Fruit fly (Drosophila melanogaster) whole organism, embryonic: ENCODE measurements around the gene usp.
A peak's percentile ranks its signal among the peaks of the same experiment; 100 is the strongest.

Experiments
- Adf1 ChIP-seq: fragments of 200-800 bp; sonication (Bioruptor generic); IDR thresholded peaks from 2 replicates; pipeline ENCODE4 v1.3.6; 2022; ENCODE audit warnings: missing biosample characterization, missing genetic modification characterization
- C15 ChIP-seq: fragments of 200-800 bp; sonication (Bioruptor generic); IDR thresholded peaks from 3 replicates; pipeline ENCODE4 v1.3.6; 2022; ENCODE audit warnings: missing biosample characterization, missing genetic modification characterization
- CG14441 ChIP-seq: fragments of 200-800 bp; sonication (Bioruptor generic); IDR thresholded peaks from 2 replicates; pipeline ENCODE4 v1.3.6; 2022; ENCODE audit warnings: missing biosample characterization, missing genetic modification characterization
- CG14965 ChIP-seq: fragments of 200-800 bp; sonication (Bioruptor generic); optimal IDR thresholded peaks from 2 replicates; lab custom pipeline; 2016; ENCODE audit warnings: missing biosample characterization, missing genetic modification characterization, borderline replicate concordance
- CG16863 ChIP-seq: fragments of 200-800 bp; sonication (Bioruptor generic); optimal IDR thresholded peaks from 3 replicates; lab custom pipeline; 2016; ENCODE audit warnings: missing biosample characterization, missing genetic modification characterization
- CG17385 ChIP-seq: fragments of 200-800 bp; sonication (Bioruptor generic); optimal IDR thresholded peaks from 3 replicates; lab custom pipeline; 2018; ENCODE audit warnings: missing biosample characterization, mild to moderate bottlenecking, missing genetic modification characterization
- CG17829 ChIP-seq: fragments of 200-800 bp; optimal IDR thresholded peaks from 2 replicates; lab custom pipeline; 2019; ENCODE audit warnings: missing biosample characterization, mild to moderate bottlenecking, missing genetic modification characterization, moderate library complexity
- CG2202 ChIP-seq: fragments of 200-800 bp; sonication (Bioruptor generic); optimal IDR thresholded peaks from 2 replicates; lab custom pipeline; 2018; ENCODE audit warnings: missing biosample characterization, mild to moderate bottlenecking, missing genetic modification characterization
- CG31365 ChIP-seq: fragments of 200-800 bp; sonication (Bioruptor generic); optimal IDR thresholded peaks from 2 replicates; lab custom pipeline; 2018; ENCODE audit warnings: missing biosample characterization, mild to moderate bottlenecking, missing genetic modification characterization
- CG31388 ChIP-seq: fragments of 200-800 bp; sonication (Bioruptor generic); optimal IDR thresholded peaks from 2 replicates; lab custom pipeline; 2016; ENCODE audit warnings: missing biosample characterization, missing genetic modification characterization
- CG31441 ChIP-seq: fragments of 200-800 bp; sonication (Bioruptor generic); IDR thresholded peaks from 2 replicates; pipeline ENCODE4 v1.3.6; 2022; ENCODE audit warnings: missing biosample characterization, missing genetic modification characterization
- CG34224 ChIP-seq: fragments of 200-800 bp; sonication (Bioruptor generic); IDR thresholded peaks from 3 replicates; pipeline ENCODE4 v1.3.6; 2022; ENCODE audit warnings: missing biosample characterization, missing genetic modification characterization; ENCODE audit not compliant: partially characterized antibody
- CG3726 ChIP-seq: fragments of 200-800 bp; sonication (Bioruptor generic); IDR thresholded peaks from 3 replicates; pipeline ENCODE4, ENCODE4 v1.3.6; 2022; ENCODE audit warnings: missing biosample characterization, missing genetic modification characterization
- CG3995 ChIP-seq: fragments of 200-800 bp; sonication (Bioruptor generic); optimal IDR thresholded peaks from 3 replicates; lab custom pipeline; 2016; ENCODE audit warnings: missing biosample characterization, missing genetic modification characterization
- CG42726 ChIP-seq: fragments of 200-800 bp; sonication (Bioruptor generic); IDR thresholded peaks from 2 replicates; pipeline ENCODE4 v1.3.6; 2022; ENCODE audit warnings: missing biosample characterization, missing genetic modification characterization; ENCODE audit not compliant: partially characterized antibody
- CG4404 ChIP-seq: fragments of 200-800 bp; sonication (Bioruptor generic); IDR thresholded peaks from 2 replicates; pipeline ENCODE4 v1.3.6; 2022; ENCODE audit warnings: missing biosample characterization, missing genetic modification characterization
- CG4820 ChIP-seq: fragments of 200-800 bp; sonication (Bioruptor generic); optimal IDR thresholded peaks from 3 replicates; lab custom pipeline; 2016; ENCODE audit warnings: missing biosample characterization, missing genetic modification characterization
- CG9437 ChIP-seq: fragments of 200-800 bp; sonication (Bioruptor generic); optimal IDR thresholded peaks from 2 replicates; lab custom pipeline; 2018; ENCODE audit warnings: missing biosample characterization, mild to moderate bottlenecking, missing genetic modification characterization
- Camta ChIP-seq: fragments of 200-800 bp; sonication (Bioruptor generic); optimal IDR thresholded peaks from 2 replicates; lab custom pipeline; 2016; ENCODE audit warnings: missing biosample characterization, missing genetic modification characterization
- Fer3 ChIP-seq: fragments of 200-800 bp; sonication (Bioruptor generic); optimal IDR thresholded peaks from 2 replicates; lab custom pipeline; 2018; ENCODE audit warnings: missing biosample characterization, mild to moderate bottlenecking, missing genetic modification characterization, moderate library complexity
- HLH54F ChIP-seq: fragments of 200-800 bp; sonication (Bioruptor generic); optimal IDR thresholded peaks from 3 replicates; lab custom pipeline; 2016; ENCODE audit warnings: missing biosample characterization, missing genetic modification characterization
- MBD-R2 ChIP-seq: fragments of 200-800 bp; sonication (Bioruptor generic); IDR thresholded peaks from 2 replicates; pipeline ENCODE4 v1.3.6; 2022; ENCODE audit warnings: missing biosample characterization, missing genetic modification characterization
- Mrtf ChIP-seq: fragments of 200-800 bp; sonication (Bioruptor generic); IDR thresholded peaks from 3 replicates; pipeline ENCODE4 v1.3.6; 2022; ENCODE audit warnings: missing biosample characterization, missing genetic modification characterization
- Pdp1 ChIP-seq, 2 experiments: fragments of 200-800 bp; sonication (Bioruptor generic); optimal IDR thresholded peaks; 3 replicates each; lab custom pipeline; 2016; ENCODE audit warnings: missing biosample characterization in 2 of 2, missing genetic modification characterization in 2 of 2, mild to moderate bottlenecking in 1 of 2, moderate library complexity in 1 of 2
- Spps ChIP-seq: fragments of 200-800 bp; sonication (Bioruptor generic); optimal IDR thresholded peaks from 2 replicates; lab custom pipeline; 2018; ENCODE audit warnings: missing biosample characterization, mild to moderate bottlenecking, missing genetic modification characterization
- aop ChIP-seq: fragments of 200-800 bp; sonication (Bioruptor generic); IDR thresholded peaks from 2 replicates; pipeline ENCODE4 v1.3.6; 2022; ENCODE audit warnings: missing biosample characterization, missing genetic modification characterization
- bowl ChIP-seq: fragments of 200-800 bp; sonication (Bioruptor generic); IDR thresholded peaks from 2 replicates; pipeline ENCODE4 v1.3.6; 2022; ENCODE audit warnings: missing biosample characterization, missing genetic modification characterization
- btn ChIP-seq: fragments of 200-800 bp; sonication (Bioruptor generic); optimal IDR thresholded peaks from 2 replicates; lab custom pipeline; 2016; ENCODE audit warnings: missing biosample characterization, missing genetic modification characterization
- crol ChIP-seq: fragments of 200-800 bp; sonication (Bioruptor generic); IDR thresholded peaks from 2 replicates; pipeline ENCODE4 v1.3.6; 2022; ENCODE audit warnings: missing biosample characterization, missing genetic modification characterization
- cwo ChIP-seq: fragments of 200-800 bp; sonication (Bioruptor generic); optimal IDR thresholded peaks from 3 replicates; lab custom pipeline; 2017; ENCODE audit warnings: missing biosample characterization, missing genetic modification characterization, mild to moderate bottlenecking, moderate library complexity, missing genetic modification reagents
- ems ChIP-seq: fragments of 200-800 bp; sonication (Bioruptor generic); optimal IDR thresholded peaks from 3 replicates; lab custom pipeline; 2016; ENCODE audit warnings: missing biosample characterization, missing genetic modification characterization
- fd64A ChIP-seq: fragments of 200-800 bp; sonication (Bioruptor generic); optimal IDR thresholded peaks from 3 replicates; lab custom pipeline; 2018; ENCODE audit warnings: missing biosample characterization, mild to moderate bottlenecking, missing genetic modification characterization
- ftz-f1 ChIP-seq: fragments of 200-800 bp; sonication (Bioruptor generic); optimal IDR thresholded peaks from 2 replicates; lab custom pipeline; 2016; ENCODE audit warnings: missing biosample characterization, missing genetic modification characterization
- gem ChIP-seq: fragments of 200-800 bp; sonication (Bioruptor generic); optimal IDR thresholded peaks from 2 replicates; lab custom pipeline; 2019; ENCODE audit warnings: missing biosample characterization, mild to moderate bottlenecking, missing genetic modification characterization, moderate library complexity
- gfzf ChIP-seq: fragments of 200-800 bp; sonication (Bioruptor generic); optimal IDR thresholded peaks from 2 replicates; lab custom pipeline; 2016; ENCODE audit warnings: missing biosample characterization, mild to moderate bottlenecking, missing genetic modification characterization, moderate library complexity
- kni ChIP-seq: fragments of 200-800 bp; sonication (Bioruptor generic); optimal IDR thresholded peaks from 3 replicates; lab custom pipeline; 2017; ENCODE audit warnings: mild to moderate bottlenecking, missing biosample characterization, missing genetic modification reagents, missing genetic modification characterization
- lab ChIP-seq: fragments of 200-800 bp; sonication (Bioruptor generic); optimal IDR thresholded peaks from 3 replicates; lab custom pipeline; 2017; ENCODE audit warnings: missing biosample characterization, missing genetic modification characterization, mild to moderate bottlenecking, moderate library complexity, missing genetic modification reagents
- lov ChIP-seq, 2 experiments: fragments of 200-800 bp in 1 of 2; fragments of >200 bp in 1 of 2; sonication (Bioruptor generic) in 1 of 2; IDR thresholded peaks in 1 of 2; optimal IDR thresholded peaks in 1 of 2; 2 replicates in 1 of 2; 3 replicates in 1 of 2; pipeline versions ENCODE4 v1.3.6 to Lab custom; 2017 to 2022; ENCODE audit warnings: missing biosample characterization in 1 of 2, missing genetic modification characterization in 1 of 2
- luna ChIP-seq: fragments of 200-800 bp; sonication (Bioruptor generic); optimal IDR thresholded peaks from 2 replicates; lab custom pipeline; 2016; ENCODE audit warnings: missing biosample characterization, missing genetic modification characterization
- otp ChIP-seq: fragments of 200-800 bp; sonication (Bioruptor generic); IDR thresholded peaks from 3 replicates; pipeline ENCODE4, ENCODE4 v1.3.6; 2022; ENCODE audit warnings: missing biosample characterization, missing genetic modification characterization
- pros ChIP-seq: fragments of 200-800 bp; sonication (Bioruptor generic); optimal IDR thresholded peaks from 3 replicates; lab custom pipeline; 2019; ENCODE audit warnings: missing biosample characterization, mild to moderate bottlenecking, missing genetic modification characterization, moderate library complexity
- slou ChIP-seq: fragments of 200-800 bp; sonication (Bioruptor generic); optimal IDR thresholded peaks from 3 replicates; lab custom pipeline; 2016; ENCODE audit warnings: missing biosample characterization, missing genetic modification characterization
- stwl ChIP-seq: fragments of 200-800 bp; sonication (Bioruptor generic); optimal IDR thresholded peaks from 3 replicates; lab custom pipeline; 2018; ENCODE audit warnings: missing biosample characterization, mild to moderate bottlenecking, missing genetic modification characterization, moderate library complexity
- sug ChIP-seq: fragments of 200-800 bp; optimal IDR thresholded peaks from 2 replicates; lab custom pipeline; 2019; ENCODE audit warnings: missing biosample characterization, mild to moderate bottlenecking, missing genetic modification characterization, moderate library complexity
- toy ChIP-seq: fragments of 200-800 bp; sonication (Bioruptor generic); IDR thresholded peaks from 2 replicates; pipeline ENCODE4 v1.3.6; 2022; ENCODE audit warnings: missing biosample characterization, missing genetic modification characterization
- wor ChIP-seq: fragments of 200-800 bp; sonication (Bioruptor generic); IDR thresholded peaks from 2 replicates; pipeline ENCODE4 v1.3.6; 2022; ENCODE audit warnings: missing biosample characterization, missing genetic modification characterization
- yki ChIP-seq: fragments of >200 bp; optimal IDR thresholded peaks from 3 replicates; lab custom pipeline; 2018
- z ChIP-seq: fragments of 200-800 bp; sonication (Bioruptor generic); IDR thresholded peaks from 3 replicates; pipeline ENCODE4 v1.3.6; 2022; ENCODE audit warnings: missing biosample characterization, missing genetic modification characterization
- zfh1 ChIP-seq: fragments of 200-800 bp; sonication (Bioruptor generic); IDR thresholded peaks from 3 replicates; pipeline ENCODE4 v1.3.6; 2022; ENCODE audit warnings: missing biosample characterization, missing genetic modification characterization

usp gene

DNA sequence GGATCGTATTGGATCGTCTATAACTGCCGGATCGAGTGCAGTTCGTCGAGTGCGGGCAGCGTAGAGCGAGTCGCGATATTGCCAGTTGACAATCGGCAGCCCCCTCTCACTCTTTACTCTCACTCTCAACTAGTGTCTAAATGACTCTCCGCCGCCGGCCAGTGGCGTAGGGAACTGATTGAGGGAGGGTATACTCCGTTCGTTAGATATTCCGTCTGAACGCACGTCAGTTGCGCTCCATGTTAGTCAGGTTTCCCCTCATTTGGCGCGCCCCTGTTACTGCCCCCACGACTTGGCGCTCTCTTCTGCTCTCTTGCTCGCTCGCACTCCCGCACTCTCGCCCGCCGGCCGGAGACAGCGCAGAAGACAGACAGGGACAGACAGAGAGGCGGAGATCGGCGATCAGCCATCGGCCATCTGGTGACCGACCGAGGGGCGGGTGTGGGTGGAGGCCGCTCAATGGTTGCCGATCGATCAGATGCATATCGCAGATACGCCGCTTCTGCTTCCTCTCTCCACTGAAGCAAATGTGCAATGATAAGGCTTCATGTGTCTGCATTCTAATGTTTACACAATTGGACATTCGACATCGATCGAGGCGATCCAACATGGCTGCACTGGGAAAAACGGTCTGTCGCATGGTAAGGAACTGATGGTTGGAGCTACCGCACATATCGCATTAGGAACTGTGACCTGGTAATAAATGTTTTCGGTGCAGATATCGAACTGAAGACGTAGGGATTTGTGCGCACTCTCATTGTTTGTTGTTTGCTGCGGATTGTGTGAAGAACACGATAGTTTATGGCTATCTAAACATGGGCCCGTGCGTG, 8.2 kb upstream of the usp start, which contains the start of gene moody (continued):
- peak; percentile 89 for TF ChIP-seq btn (GFP tag; lab: Kevin White, UChicago)
- TF ChIP-seq ems (GFP tag; lab: Kevin White, UChicago), result peak; percentile 98
- peak; percentile 6 for TF ChIP-seq stwl (tag; lab: Kevin White, UChicago)
- TF ChIP-seq HLH54F (GFP tag; lab: Kevin White, UChicago), result peak; percentile 98
- TF ChIP-seq cwo, result peak; percentile 96
- TF ChIP-seq Fer3 (tag; lab: Kevin White, UChicago), result peak; percentile 97
- TF ChIP-seq Camta, result peak; percentile 95
- TF ChIP-seq Pdp1 (GFP tag; optimal IDR thresholded peaks at IDR 0.05; lab: Kevin White, UChicago), result peak; percentile 95 to 98
- TF ChIP-seq crol (GFP tag; lab: Robert Waterston, UW), result peak; percentile 96
- peak; percentile 97 for TF ChIP-seq CG16863 (GFP tag; lab: Kevin White, UChicago)
- TF ChIP-seq wor (GFP tag; lab: Robert Waterston, UW), result peak; percentile 88
- peak; percentile 79 for TF ChIP-seq CG9437
- peak; percentile 99 for TF ChIP-seq Mrtf (GFP tag; lab: Robert Waterston, UW)
- TF ChIP-seq CG42726 (GFP tag; lab: Robert Waterston, UW), result no peak
- TF ChIP-seq Spps, result peak; percentile 60
- TF ChIP-seq CG4404 (GFP tag; lab: Robert Waterston, UW), result peak; percentile 93
- TF ChIP-seq gem (tag; lab: Kevin White, UChicago), result peak; percentile 95
- no peak for TF ChIP-seq yki (lab: Kevin White, UChicago)
- peak; percentile 97 for TF ChIP-seq sug (tag; lab: Kevin White, UChicago)
- TF ChIP-seq CG3726 (GFP tag; lab: Robert Waterston, UW), result peak; percentile 97
- TF ChIP-seq toy (GFP tag; lab: Robert Waterston, UW), result peak; percentile 95
- TF ChIP-seq pros (GFP tag; lab: Kevin White, UChicago), result peak; percentile 59
- peak; percentile 96 for TF ChIP-seq C15 (GFP tag; lab: Robert Waterston, UW)
- TF ChIP-seq gfzf, result peak; percentile 24
- TF ChIP-seq CG3995 (GFP tag; lab: Kevin White, UChicago), result peak; percentile 81
- peak; percentile 93 for TF ChIP-seq CG17385
- no peak for TF ChIP-seq lov (optimal IDR thresholded peaks at IDR 0.05; lab: Kevin White, UChicago)
- peak; percentile 98 for TF ChIP-seq lov (GFP tag; IDR thresholded peaks at IDR 0.05; lab: Robert Waterston, UW)
- peak; percentile 99 for TF ChIP-seq CG14441 (GFP tag; lab: Robert Waterston, UW)
- peak; percentile 97 for TF ChIP-seq bowl (GFP tag; lab: Robert Waterston, UW)
- TF ChIP-seq CG31388, result peak; percentile 82
- peak; percentile 92 for TF ChIP-seq CG4820
- peak; percentile 95 for TF ChIP-seq ftz-f1 (GFP tag; lab: Kevin White, UChicago)
- TF ChIP-seq Adf1 (GFP tag; lab: Robert Waterston, UW), result peak; percentile 91
- peak; percentile 99 for TF ChIP-seq otp (GFP tag; lab: Robert Waterston, UW)
- peak; percentile 87 for TF ChIP-seq slou (GFP tag; lab: Kevin White, UChicago)
- TF ChIP-seq aop (GFP tag; lab: Robert Waterston, UW), result peak; percentile 96
- peak; percentile 98 for TF ChIP-seq MBD-R2
- TF ChIP-seq kni (GFP tag; lab: Kevin White, UChicago), result peak; percentile 93
- TF ChIP-seq CG31441 (GFP tag; lab: Robert Waterston, UW), result peak; percentile 88
- TF ChIP-seq CG14965 (GFP tag; lab: Kevin White, UChicago), result peak; percentile 74
- peak; percentile 99 for TF ChIP-seq lab (GFP tag; lab: Kevin White, UChicago)
- peak; percentile 84 for TF ChIP-seq CG2202 (tag; lab: Kevin White, UChicago)
- peak; percentile 92 for TF ChIP-seq luna (GFP tag; lab: Kevin White, UChicago)
- peak; percentile 86 for TF ChIP-seq z (GFP tag; lab: Robert Waterston, UW)
- peak; percentile 93 for TF ChIP-seq CG31365 (tag; lab: Kevin White, UChicago)
- peak; percentile 99 for TF ChIP-seq zfh1
- TF ChIP-seq CG17829 (tag; lab: Kevin White, UChicago), result peak; percentile 95
- peak; percentile 52; the same call in 2 of the 3 replicates for TF ChIP-seq CG34224 (GFP tag; lab: Robert Waterston, UW)
- TF ChIP-seq fd64A (GFP tag; lab: Kevin White, UChicago), result peak; percentile 85
